Fruit fly (Drosophila melanogaster) whole organism, wandering third instar larva: ENCODE data around the gene pip.

Experiments used
- CG32264 ChIP-seq: fragments of 200-800 bp; sonication (Bioruptor generic); optimal IDR thresholded peaks from 2 replicates; lab custom pipeline; 2016; ENCODE audit warnings: missing biosample characterization, missing genetic modification characterization
- CG9705 ChIP-seq: fragments of 200-800 bp; sonication (Bioruptor generic); optimal IDR thresholded peaks from 2 replicates; lab custom pipeline; 2018; ENCODE audit warnings: missing biosample characterization, mild to moderate bottlenecking, missing genetic modification characterization
- Dfd ChIP-seq: fragments of >200 bp; optimal IDR thresholded peaks from 2 replicates; lab custom pipeline; 2017; ENCODE audit warnings: missing biosample characterization, missing genetic modification characterization
- Dif ChIP-seq: fragments of 200-275, 200-300 bp; sonication (Bioruptor generic); optimal IDR thresholded peaks from 2 replicates; lab custom pipeline; 2018; ENCODE audit warnings: missing biosample characterization, missing genetic modification characterization; ENCODE audit not compliant: partially characterized antibody
- GATAd ChIP-seq: sonication (Bioruptor generic); optimal IDR thresholded peaks from 2 replicates; lab custom pipeline; 2016; ENCODE audit warnings: missing biosample characterization, missing genetic modification characterization
- Hnf4 ChIP-seq: fragments of 200-800 bp; sonication (Bioruptor generic); optimal IDR thresholded peaks from 2 replicates; lab custom pipeline; 2016; ENCODE audit warnings: missing biosample characterization, mild to moderate bottlenecking, missing genetic modification characterization
- Hr78 ChIP-seq: fragments of >200 bp; optimal IDR thresholded peaks from 2 replicates; lab custom pipeline; 2017; ENCODE audit warnings: missing biosample characterization, missing genetic modification characterization
- N ChIP-seq: fragments of >200 bp; optimal IDR thresholded peaks from 2 replicates; lab custom pipeline; 2018; ENCODE audit warnings: missing biosample characterization, missing external identifiers, missing genetic modification characterization
- Rel ChIP-seq, 2 experiments: fragments of 200-800 bp; sonication (Bioruptor generic) in 1 of 2; optimal IDR thresholded peaks; 2 replicates in 1 of 2; 3 replicates in 1 of 2; lab custom pipeline; 2016 to 2019; ENCODE audit warnings: mild to moderate bottlenecking in 2 of 2, missing biosample characterization in 2 of 2, missing genetic modification characterization in 2 of 2, moderate library complexity in 1 of 2
- Vsx2 ChIP-seq: fragments of 200-300, 225-300 bp; sonication (Bioruptor generic); optimal IDR thresholded peaks from 2 replicates; lab custom pipeline; 2018; ENCODE audit warnings: missing biosample characterization, missing genetic modification characterization; ENCODE audit not compliant: partially characterized antibody
- dl ChIP-seq, 2 experiments: fragments of 175-275, 200-275 bp in 1 of 2; fragments of 200-275 bp in 1 of 2; sonication (Bioruptor generic); optimal IDR thresholded peaks; lab custom pipeline; 2018; ENCODE audit warnings: mild to moderate bottlenecking in 2 of 2, missing biosample characterization in 2 of 2, missing genetic modification characterization in 2 of 2, moderate library complexity in 2 of 2; ENCODE audit not compliant: partially characterized antibody in 2 of 2, insufficient read depth in 1 of 2
- foxo ChIP-seq, 2 experiments: fragments of 200-800 bp; sonication (Bioruptor generic); optimal IDR thresholded peaks; 2 replicates in 1 of 2; 3 replicates in 1 of 2; lab custom pipeline; 2016 to 2017; ENCODE audit warnings: missing biosample characterization in 2 of 2, missing genetic modification characterization in 2 of 2
- fru ChIP-seq: fragments of 200-800 bp; sonication (Bioruptor generic); optimal IDR thresholded peaks from 3 replicates; lab custom pipeline; 2016; ENCODE audit warnings: missing biosample characterization, mild to moderate bottlenecking, missing genetic modification characterization
- lola ChIP-seq: fragments of >200 bp; optimal IDR thresholded peaks from 2 replicates; lab custom pipeline; 2017; ENCODE audit warnings: missing biosample characterization, missing genetic modification characterization
- pan ChIP-seq: fragments of >200 bp; optimal IDR thresholded peaks from 2 replicates; lab custom pipeline; 2017
- sage ChIP-seq: fragments of 200-800 bp; sonication (Bioruptor generic); optimal IDR thresholded peaks from 2 replicates; lab custom pipeline; 2016; ENCODE audit warnings: missing biosample characterization, mild to moderate bottlenecking, missing genetic modification characterization
- sv ChIP-seq: fragments of 200-800 bp; sonication (Bioruptor generic); optimal IDR thresholded peaks from 3 replicates; lab custom pipeline; 2016; ENCODE audit warnings: missing biosample characterization, missing genetic modification characterization
- usp ChIP-seq: fragments of >200 bp; optimal IDR thresholded peaks from 2 replicates; lab custom pipeline; 2017; ENCODE audit warnings: missing biosample characterization, missing genetic modification characterization
- woc ChIP-seq: sonication (Bioruptor generic); optimal IDR thresholded peaks from 2 replicates; lab custom pipeline; 2016; ENCODE audit warnings: missing biosample characterization, mild to moderate bottlenecking, missing genetic modification characterization

Gene pip

DNA sequence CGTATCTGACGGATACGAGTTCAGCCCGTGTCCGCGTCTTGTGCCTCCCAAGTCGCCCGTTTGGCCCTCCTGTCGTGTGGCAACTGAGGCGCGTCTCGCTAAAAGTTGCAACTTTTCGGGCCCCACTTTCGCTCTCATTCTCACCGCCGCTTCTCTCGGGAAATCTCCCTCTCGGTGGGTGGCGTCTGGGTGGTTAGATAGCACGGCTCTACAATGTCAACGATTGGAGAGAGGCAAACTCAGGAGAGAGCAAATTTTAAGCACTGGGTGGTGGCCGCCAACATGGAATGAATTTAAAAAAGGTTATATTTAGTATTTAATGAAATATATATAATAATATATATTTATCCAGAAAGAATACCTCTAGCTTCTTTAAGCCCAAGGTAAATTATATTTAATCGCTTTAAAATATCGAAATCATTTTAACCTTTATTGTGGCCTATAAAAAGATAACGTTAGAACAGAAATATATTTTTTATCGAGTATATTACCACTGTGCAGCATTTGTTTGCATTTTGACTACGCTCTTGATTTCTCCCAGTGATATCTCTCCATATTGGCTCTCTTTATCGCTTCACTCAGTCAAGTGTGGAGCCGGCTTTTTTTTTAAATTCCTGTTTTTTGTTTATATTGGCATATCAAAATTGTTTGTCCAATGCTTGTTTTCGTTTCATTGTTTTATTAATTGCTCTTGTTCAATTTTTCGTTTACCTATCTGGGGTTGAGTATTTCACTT is 44.8 kb downstream of the pip start, which contains the start of gene Gbs-76A (continued):
- TF ChIP-seq Hr78 (GFP tag; lab: Kevin White, UChicago): no peak

DNA sequence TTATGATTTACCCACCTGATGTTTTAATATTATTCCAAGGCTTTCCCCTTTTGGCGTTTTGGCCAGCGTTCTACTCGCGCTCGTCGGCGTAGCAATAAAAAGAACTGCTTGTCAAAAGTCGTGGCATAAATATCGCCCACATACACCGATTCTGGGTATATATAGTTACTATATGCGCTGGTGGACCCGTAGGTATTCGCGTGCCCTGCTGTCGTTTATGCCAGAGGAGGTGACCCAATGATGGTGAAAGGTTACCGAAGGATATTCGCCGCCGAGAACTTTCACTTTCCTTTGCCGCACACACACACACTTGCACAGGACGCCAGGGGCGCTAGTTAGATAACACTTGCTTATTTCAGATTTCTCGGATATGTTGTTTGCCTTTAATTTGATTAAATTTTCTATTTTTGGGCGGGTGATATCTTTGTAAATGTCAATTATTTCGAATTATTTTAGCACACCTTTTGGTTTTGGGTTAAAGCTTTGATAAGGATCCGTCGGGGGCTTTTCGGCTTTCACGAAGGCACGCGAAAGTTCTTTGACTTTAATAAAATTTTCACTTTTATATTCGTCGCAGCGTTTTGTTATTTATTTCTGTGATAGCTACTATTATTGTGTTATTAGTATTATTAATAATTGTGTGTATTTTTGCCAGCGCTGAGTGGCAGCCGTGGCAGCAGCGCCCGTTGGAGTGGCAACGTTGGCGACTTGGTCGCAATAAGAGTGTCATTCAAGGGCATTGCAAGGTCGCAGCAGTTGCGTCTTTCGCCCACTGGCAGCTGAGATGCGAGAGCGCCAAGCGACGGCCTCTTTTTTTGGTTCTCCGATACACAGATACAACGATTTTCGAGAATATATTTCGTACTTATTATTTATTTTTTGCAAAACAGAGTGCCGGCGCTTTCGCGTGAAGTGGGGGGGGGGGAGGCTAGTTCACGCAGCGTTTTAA is 45.7 kb downstream of the pip start:
- peak; percentile 7 for TF ChIP-seq Dif (GFP tag; lab: Kevin White, UChicago)
- peak; percentile 12 for TF ChIP-seq sage (GFP tag; lab: Kevin White, UChicago)
- TF ChIP-seq Rel (GFP tag; optimal IDR thresholded peaks at IDR 0.05; lab: Kevin White, UChicago): no peak
- TF ChIP-seq Rel (tag; optimal IDR thresholded peaks at IDR 0.05; lab: Kevin White, UChicago): peak; percentile 73
- TF ChIP-seq Dfd (GFP tag; lab: Kevin White, UChicago): no peak
- TF ChIP-seq, all 38 proteins: peak for 3

DNA sequence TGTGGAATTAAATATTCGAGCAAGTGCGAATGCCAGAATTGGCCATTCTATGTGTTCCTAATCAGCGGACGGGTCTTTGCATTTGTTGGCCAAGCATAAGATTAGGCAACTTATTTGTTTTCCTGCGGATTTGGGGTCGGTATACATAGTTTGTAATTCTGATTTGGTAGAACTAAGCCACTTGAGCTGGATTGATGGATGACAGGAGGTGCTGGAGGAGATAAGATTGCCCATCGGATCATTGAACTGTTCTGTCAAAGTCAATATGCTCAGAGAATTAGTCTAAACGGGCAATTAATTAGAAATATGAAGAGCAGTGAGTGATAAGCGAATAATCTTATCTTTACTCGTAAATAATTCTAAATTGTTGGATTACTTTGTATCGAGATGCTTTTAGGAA is 48.0 kb downstream of the pip start:
- TF ChIP-seq fru (GFP tag; lab: Kevin White, UChicago) (no peak), sv (GFP tag; lab: Kevin White, UChicago) (no peak), GATAd (GFP tag; lab: Kevin White, UChicago) (no peak), usp (GFP tag; lab: Kevin White, UChicago) (no peak), CG9705 (GFP tag; lab: Kevin White, UChicago) (no peak), dl (GFP tag; optimal IDR thresholded peaks at IDR 0.05; lab: Kevin White, UChicago; ENCODE audit: insufficient read depth in 1 of 2, partially characterized antibody in 2 of 2) (no peak), lola (GFP tag; lab: Kevin White, UChicago) (no peak), Hnf4 (no peak), woc (GFP tag; lab: Kevin White, UChicago) (no peak)

DNA sequence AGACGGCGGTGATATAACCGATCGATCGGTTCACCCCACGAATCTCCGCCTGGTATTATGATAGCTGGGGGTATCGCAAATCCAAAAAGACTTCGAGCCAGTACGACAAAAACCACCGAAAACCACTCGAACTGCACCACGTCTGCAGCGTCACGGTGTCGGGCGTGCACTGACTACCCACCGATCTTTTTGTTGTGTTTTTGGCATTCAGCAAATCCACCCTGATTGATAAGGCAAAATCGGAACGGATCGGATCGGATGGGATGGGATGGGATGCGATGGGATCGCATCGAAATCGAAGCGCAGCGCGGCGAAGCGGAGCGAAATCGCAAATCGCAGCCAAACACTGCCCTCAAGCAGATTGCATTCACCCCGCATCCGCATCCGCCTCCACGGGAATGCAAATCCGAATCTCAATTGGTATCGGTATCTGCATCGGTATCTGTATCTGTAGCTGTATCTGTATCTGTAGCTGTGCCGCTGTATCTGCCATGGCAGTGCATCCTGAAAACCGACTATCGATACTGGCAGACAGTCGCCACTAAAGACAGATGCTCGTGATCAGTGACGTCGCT is 48.9 kb downstream of the pip start:
- TF ChIP-seq foxo (GFP tag; optimal IDR thresholded peaks at IDR 0.05; lab: Kevin White, UChicago): no peak
- TF ChIP-seq woc (GFP tag; lab: Kevin White, UChicago): no peak
- no peak for TF ChIP-seq Rel (GFP tag; optimal IDR thresholded peaks at IDR 0.05; lab: Kevin White, UChicago)
- peak; percentile 80 for TF ChIP-seq Rel (tag; optimal IDR thresholded peaks at IDR 0.05; lab: Kevin White, UChicago)

- no peak for TF ChIP-seq N (GFP tag; lab: Kevin White, UChicago)
These were observed 56.7 kb downstream of the pip start, which contains the start of gene CG14089 for dm6 chr3L:19280700-19281099. Gene CG14089, minus strand, starts transcription at chr3L:19280800.

DNA sequence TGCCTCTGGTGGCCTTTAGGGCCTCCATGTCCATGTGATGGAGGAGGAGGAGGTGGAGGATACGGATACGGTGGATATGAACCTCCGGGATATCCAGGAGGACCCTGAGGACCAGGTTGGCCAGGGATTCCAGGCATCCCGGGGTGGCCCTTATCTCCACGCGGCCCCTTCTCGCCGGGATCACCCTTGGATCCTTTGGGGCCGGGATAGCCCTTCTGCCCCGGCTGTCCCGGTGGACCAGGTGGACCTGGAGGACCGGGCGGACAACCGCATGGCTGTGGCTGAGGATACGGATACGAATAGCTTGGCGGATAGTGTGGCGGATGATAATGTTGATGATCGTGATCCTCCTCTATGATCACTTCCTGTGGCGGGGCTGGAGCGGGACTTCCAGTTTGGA is 57.1 kb downstream of the pip start:
- peak; percentile 98 for TF ChIP-seq Dfd (GFP tag; lab: Kevin White, UChicago)
- TF ChIP-seq pan (lab: Kevin White, UChicago): no peak

- no peak for TF ChIP-seq pan (lab: Kevin White, UChicago)
These were observed 61.9 kb downstream of the pip start, which contains the start of gene CG14086 for dm6 chr3L:19275491-19275890. Gene CG14086, plus strand, starts transcription at chr3L:19275791.

DNA sequence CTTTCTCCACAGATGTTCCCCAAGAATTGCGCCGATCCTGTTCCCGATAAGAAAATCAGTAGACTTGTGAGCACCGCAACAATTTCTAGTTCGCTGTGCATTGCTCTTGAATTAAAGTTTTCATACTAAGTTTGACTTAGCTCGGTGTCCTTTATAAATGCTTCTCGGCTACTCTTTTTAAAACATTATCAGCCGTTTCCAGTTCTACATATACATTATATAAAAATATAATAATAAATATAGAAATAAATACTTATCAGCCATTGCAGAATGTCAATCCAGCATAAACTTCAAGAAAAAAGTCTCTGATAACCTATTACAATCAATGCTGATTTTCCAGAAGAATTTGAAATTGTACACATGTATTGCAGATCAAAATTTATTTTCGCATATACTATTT is 66.9 kb downstream of the pip start, which contains the start of gene CG14088:
Gene CG14088 (minus strand): TSS at position 101 of the 400 bp plus-strand sequence.
- TF ChIP-seq sage (GFP tag; lab: Kevin White, UChicago) (no peak), Vsx2 (no peak), CG32264 (GFP tag; lab: Kevin White, UChicago) (no peak), N (GFP tag; lab: Kevin White, UChicago) (no peak), pan (lab: Kevin White, UChicago) (no peak), Hr78 (GFP tag; lab: Kevin White, UChicago) (no peak)
